Worm (Caenorhabditis elegans) whole organism, L2 larva: Measurements from ENCODE around the gene trpp-9.

Experiments
- C34F6.9 ChIP-seq: fragments of 150-350 bp; optimal IDR thresholded peaks from 2 replicates; lab custom pipeline; 2014; ENCODE audit warnings: missing biosample characterization, missing genetic modification characterization
- F13H6.1 ChIP-seq: sonication (generic microtip); optimal IDR thresholded peaks from 2 replicates; lab custom pipeline; 2016; ENCODE audit warnings: missing genetic modification characterization, missing compliant biosample characterization
- Y55F3AM.14 ChIP-seq: fragments of 200-800 bp; sonication (Bioruptor generic); optimal IDR thresholded peaks from 2 replicates; lab custom pipeline; 2018; ENCODE audit warnings: mild to moderate bottlenecking, missing genetic modification characterization, missing compliant biosample characterization
- ZK546.5 ChIP-seq: sonication (generic microtip); optimal IDR thresholded peaks from 2 replicates; lab custom pipeline; 2017; ENCODE audit warnings: missing biosample characterization, missing genetic modification characterization
- alr-1 ChIP-seq: fragments of 150-350 bp; optimal IDR thresholded peaks from 2 replicates; lab custom pipeline; 2014; ENCODE audit warnings: missing biosample characterization, missing genetic modification characterization
- ama-1 ChIP-seq: fragments of 150-350 bp; optimal IDR thresholded peaks from 2 replicates; lab custom pipeline; 2018; ENCODE audit warnings: inconsistent platforms
- blmp-1 ChIP-seq: sonication (generic microtip); optimal IDR thresholded peaks from 2 replicates; lab custom pipeline; 2017; ENCODE audit warnings: missing genetic modification characterization, mild to moderate bottlenecking, missing compliant biosample characterization, antibody characterized with exemption, moderate library complexity; ENCODE audit not compliant: insufficient read depth
- ceh-16 ChIP-seq: fragments of 150-350 bp; optimal IDR thresholded peaks from 2 replicates; lab custom pipeline; 2014; ENCODE audit warnings: missing biosample characterization, missing genetic modification characterization
- ceh-82 ChIP-seq: fragments of 150-350 bp; optimal IDR thresholded peaks from 2 replicates; lab custom pipeline; 2014; ENCODE audit warnings: missing biosample characterization, missing genetic modification characterization
- crh-2 ChIP-seq: sonication (generic microtip); optimal IDR thresholded peaks from 2 replicates; lab custom pipeline; 2017; ENCODE audit warnings: missing biosample characterization, missing genetic modification characterization
- egl-27 ChIP-seq: sonication (generic microtip); optimal IDR thresholded peaks from 3 replicates; lab custom pipeline; 2017; ENCODE audit warnings: missing biosample characterization, missing genetic modification reagents, missing genetic modification characterization
- elt-1 ChIP-seq: fragments of 150-350 bp; optimal IDR thresholded peaks from 2 replicates; lab custom pipeline; 2014; ENCODE audit warnings: missing biosample characterization, missing genetic modification characterization
- gmeb-1 ChIP-seq: fragments of 150-350 bp; optimal IDR thresholded peaks from 2 replicates; lab custom pipeline; 2014; ENCODE audit warnings: missing biosample characterization, missing genetic modification characterization
- lin-13 ChIP-seq: fragments of 150-350 bp; optimal IDR thresholded peaks from 2 replicates; lab custom pipeline; 2014; ENCODE audit warnings: missing biosample characterization, missing genetic modification reagents, missing genetic modification characterization
- lin-39 ChIP-seq: fragments of 150-350 bp; optimal IDR thresholded peaks from 2 replicates; lab custom pipeline; 2014; ENCODE audit warnings: missing biosample characterization, missing genetic modification reagents, missing genetic modification characterization
- lsy-2 ChIP-seq, 2 experiments: fragments of 150-350 bp in 1 of 2; sonication (generic microtip) in 1 of 2; optimal IDR thresholded peaks; 2 replicates each; lab custom pipeline; 2014 to 2017; ENCODE audit warnings: missing biosample characterization in 2 of 2, missing genetic modification characterization in 2 of 2
- mab-5 ChIP-seq: fragments of 150-350 bp; optimal IDR thresholded peaks from 2 replicates; lab custom pipeline; 2014; ENCODE audit warnings: missing biosample characterization, missing genetic modification characterization
- mbf-1 ChIP-seq: sonication (generic microtip); optimal IDR thresholded peaks from 2 replicates; lab custom pipeline; 2017; ENCODE audit warnings: missing biosample characterization, missing genetic modification characterization
- mdl-1 ChIP-seq, 2 experiments: fragments of 150-350 bp in 1 of 2; sonication (generic microtip) in 1 of 2; optimal IDR thresholded peaks; 2 replicates each; lab custom pipeline; 2017; ENCODE audit warnings: missing biosample characterization in 2 of 2, missing genetic modification characterization in 2 of 2
- nhr-10 ChIP-seq: sonication (generic microtip); optimal IDR thresholded peaks from 2 replicates; lab custom pipeline; 2017; ENCODE audit warnings: missing biosample characterization, missing genetic modification characterization
- nhr-12 ChIP-seq: fragments of 150-350 bp; optimal IDR thresholded peaks from 2 replicates; lab custom pipeline; 2014; ENCODE audit warnings: missing biosample characterization, missing genetic modification characterization
- nhr-129 ChIP-seq: fragments of 150-350 bp; optimal IDR thresholded peaks from 2 replicates; lab custom pipeline; 2014; ENCODE audit warnings: missing biosample characterization, missing genetic modification characterization
- nhr-21 ChIP-seq: fragments of 150-350 bp; optimal IDR thresholded peaks from 2 replicates; lab custom pipeline; 2014; ENCODE audit warnings: missing biosample characterization, missing genetic modification characterization
- nhr-23 ChIP-seq: fragments of 150-350 bp; optimal IDR thresholded peaks from 2 replicates; lab custom pipeline; 2014; ENCODE audit warnings: missing biosample characterization, missing genetic modification reagents, missing genetic modification characterization
- nhr-237 ChIP-seq: fragments of 150-350 bp; optimal IDR thresholded peaks from 2 replicates; lab custom pipeline; 2014; ENCODE audit warnings: missing biosample characterization, missing genetic modification characterization
- nhr-25 ChIP-seq: fragments of 150-350 bp; sonication (generic microtip); optimal IDR thresholded peaks from 3 replicates; lab custom pipeline; 2014; ENCODE audit warnings: missing biosample characterization, missing genetic modification characterization
- nhr-6 ChIP-seq: fragments of 150-350 bp; optimal IDR thresholded peaks from 2 replicates; lab custom pipeline; 2014; ENCODE audit warnings: missing biosample characterization, missing genetic modification characterization
- nhr-77 ChIP-seq: fragments of 150-350 bp; optimal IDR thresholded peaks from 2 replicates; lab custom pipeline; 2014; ENCODE audit warnings: missing biosample characterization, missing genetic modification characterization
- peb-1 ChIP-seq: fragments of 150-350 bp; optimal IDR thresholded peaks from 2 replicates; lab custom pipeline; 2014; ENCODE audit warnings: missing biosample characterization, missing genetic modification characterization
- sem-4 ChIP-seq: fragments of 150-350 bp; optimal IDR thresholded peaks from 2 replicates; lab custom pipeline; 2014; ENCODE audit warnings: missing biosample characterization, missing genetic modification reagents, missing genetic modification characterization
- sma-3 ChIP-seq: sonication (generic microtip); optimal IDR thresholded peaks from 2 replicates; lab custom pipeline; 2016; ENCODE audit warnings: missing genetic modification reagents, missing genetic modification characterization, missing compliant biosample characterization
- sma-9 ChIP-seq, 2 experiments: fragments of 150-350 bp in 1 of 2; sonication (generic microtip) in 1 of 2; optimal IDR thresholded peaks; 2 replicates each; lab custom pipeline; 2014 to 2016; ENCODE audit warnings: missing genetic modification characterization in 2 of 2, mild to moderate bottlenecking in 1 of 2, missing biosample characterization in 1 of 2, missing compliant biosample characterization in 1 of 2, missing genetic modification reagents in 1 of 2, moderate library complexity in 1 of 2
- snpc-4 ChIP-seq: fragments of 150-350 bp; optimal IDR thresholded peaks from 2 replicates; lab custom pipeline; 2014; ENCODE audit warnings: missing biosample characterization, missing genetic modification characterization
- unc-39 ChIP-seq: fragments of 150-350 bp; optimal IDR thresholded peaks from 2 replicates; lab custom pipeline; 2014; ENCODE audit warnings: missing biosample characterization, missing genetic modification characterization
- unc-55 ChIP-seq: fragments of 150-350 bp; sonication (generic microtip); optimal IDR thresholded peaks from 3 replicates; lab custom pipeline; 2014; ENCODE audit warnings: missing biosample characterization, missing genetic modification reagents, missing genetic modification characterization
- unc-62 ChIP-seq: fragments of 150-350 bp; optimal IDR thresholded peaks from 2 replicates; lab custom pipeline; 2014; ENCODE audit warnings: missing biosample characterization, missing genetic modification reagents, missing genetic modification characterization
- zag-1 ChIP-seq: fragments of 150-350 bp; optimal IDR thresholded peaks from 2 replicates; lab custom pipeline; 2014; ENCODE audit warnings: missing biosample characterization, missing genetic modification characterization
- ztf-11 ChIP-seq: sonication (generic microtip); optimal IDR thresholded peaks from 2 replicates; lab custom pipeline; 2017; ENCODE audit warnings: missing biosample characterization, missing genetic modification characterization
- ztf-4 ChIP-seq: fragments of 150-350 bp; optimal IDR thresholded peaks from 2 replicates; lab custom pipeline; 2014; ENCODE audit warnings: missing biosample characterization, missing genetic modification characterization

trpp-9 gene

ce11 chrX:11603234-11604108, 39.7 kb downstream of the trpp-9 start:
- TF ChIP-seq ztf-4 (tag; lab: Kevin White, UChicago), result peak; percentile 91
- peak; percentile 51 for TF ChIP-seq unc-55 (GFP tag; lab: Kevin White, UChicago)
- TF ChIP-seq nhr-21 (tag; lab: Kevin White, UChicago), result peak; percentile 32
- TF ChIP-seq F13H6.1 (tag; lab: Kevin White, UChicago), result peak; percentile 34
- peak; percentile 30 for TF ChIP-seq gmeb-1 (tag; lab: Kevin White, UChicago)
- no peak for TF ChIP-seq peb-1 (tag; lab: Kevin White, UChicago)
- peak; percentile 44 for TF ChIP-seq mbf-1
- TF ChIP-seq nhr-12 (tag; lab: Kevin White, UChicago), result no peak
- TF ChIP-seq crh-2 (tag; lab: Kevin White, UChicago), result peak; percentile 68
- peak; percentile 7 for TF ChIP-seq nhr-10 (tag; lab: Kevin White, UChicago)
- TF ChIP-seq nhr-6 (tag; lab: Kevin White, UChicago), result peak; percentile 69
- peak; percentile 17 for TF ChIP-seq sem-4 (tag; lab: Kevin White, UChicago)
- no peak for TF ChIP-seq elt-1 (tag; lab: Kevin White, UChicago)
- peak; percentile 9 for TF ChIP-seq blmp-1 (tag; lab: Kevin White, UChicago)
- TF ChIP-seq nhr-77, result peak; percentile 4
- TF ChIP-seq sma-3, result peak; percentile 51
- peak; percentile 10 for TF ChIP-seq nhr-129
- TF ChIP-seq unc-39 (tag; lab: Kevin White, UChicago), result no peak
- no peak for TF ChIP-seq sma-9 (GFP tag; optimal IDR thresholded peaks at IDR 0.05; lab: Kevin White, UChicago)
- TF ChIP-seq sma-9 (tag; optimal IDR thresholded peaks at IDR 0.05; lab: Kevin White, UChicago), result no peak
- peak; percentile 47 to 75 for TF ChIP-seq lsy-2 (tag; optimal IDR thresholded peaks at IDR 0.05; lab: Kevin White, UChicago)
- peak; percentile 88 for TF ChIP-seq ama-1 (lab: Kevin White, UChicago)
- no peak for TF ChIP-seq nhr-237 (tag; lab: Kevin White, UChicago)
- peak; percentile 49 for TF ChIP-seq C34F6.9 (tag; lab: Kevin White, UChicago)
- TF ChIP-seq lin-13 (GFP tag; lab: Kevin White, UChicago), result peak; percentile 81
- TF ChIP-seq Y55F3AM.14 (GFP tag; lab: Kevin White, UChicago), result peak; percentile 47
- peak; percentile 44 for TF ChIP-seq zag-1 (tag; lab: Kevin White, UChicago)
- TF ChIP-seq mab-5 (tag; lab: Kevin White, UChicago), result peak; percentile 77
- peak; percentile 77 for TF ChIP-seq nhr-25 (tag; lab: Kevin White, UChicago)
- no peak for TF ChIP-seq alr-1 (tag; lab: Kevin White, UChicago)
- TF ChIP-seq ZK546.5, result no peak

ce11 chrX:11605214-11605765, 41.6 kb downstream of the trpp-9 start, which contains the start of gene ftt-2:
TSS of gene ftt-2 (minus strand) at chrX:11605419.
- TF ChIP-seq lin-39 (tag; lab: Kevin White, UChicago), result no peak
- TF ChIP-seq ama-1 (lab: Kevin White, UChicago), result peak; percentile 89

- TF ChIP-seq unc-39 (tag; lab: Kevin White, UChicago), result no peak
- no peak for TF ChIP-seq nhr-12 (tag; lab: Kevin White, UChicago)
- TF ChIP-seq sem-4 (tag; lab: Kevin White, UChicago), result peak; percentile 84
- TF ChIP-seq mab-5 (tag; lab: Kevin White, UChicago), result peak; percentile 69
- TF ChIP-seq ztf-11 (tag; lab: Kevin White, UChicago), result peak; percentile 75
- TF ChIP-seq elt-1 (tag; lab: Kevin White, UChicago), result no peak
- TF ChIP-seq F13H6.1 (tag; lab: Kevin White, UChicago), result peak; percentile 98
- peak; percentile 21 for TF ChIP-seq unc-62 (GFP tag; lab: Kevin White, UChicago)
- TF ChIP-seq ceh-16 (tag; lab: Kevin White, UChicago), result peak; percentile 74
- TF ChIP-seq nhr-21 (tag; lab: Kevin White, UChicago), result peak; percentile 80
- TF ChIP-seq sma-3, result peak; percentile 98
- TF ChIP-seq ztf-4 (tag; lab: Kevin White, UChicago), result peak; percentile 83
- TF ChIP-seq mdl-1 (tag; optimal IDR thresholded peaks at IDR 0.05; lab: Kevin White, UChicago), result peak; percentile 58 to 78
- peak; percentile 11 for TF ChIP-seq ceh-82
- TF ChIP-seq crh-2 (tag; lab: Kevin White, UChicago), result peak; percentile 69
- TF ChIP-seq egl-27 (tag; lab: Kevin White, UChicago), result peak; percentile 43
- peak; percentile 83 for TF ChIP-seq gmeb-1 (tag; lab: Kevin White, UChicago)
- TF ChIP-seq C34F6.9 (tag; lab: Kevin White, UChicago), result peak; percentile 75
- TF ChIP-seq zag-1 (tag; lab: Kevin White, UChicago), result peak; percentile 44
- peak; percentile 76 for TF ChIP-seq nhr-237 (tag; lab: Kevin White, UChicago)
- no peak for TF ChIP-seq snpc-4 (tag; lab: Kevin White, UChicago)
- peak; percentile 79 for TF ChIP-seq nhr-10 (tag; lab: Kevin White, UChicago)
- peak; percentile 77 for TF ChIP-seq nhr-129
- peak; percentile 76 for TF ChIP-seq sma-9 (GFP tag; optimal IDR thresholded peaks at IDR 0.05; lab: Kevin White, UChicago)
- TF ChIP-seq sma-9 (tag; optimal IDR thresholded peaks at IDR 0.05; lab: Kevin White, UChicago), result no peak
- TF ChIP-seq nhr-6 (tag; lab: Kevin White, UChicago), result peak; percentile 62
- peak; percentile 76 for TF ChIP-seq nhr-77
- TF ChIP-seq unc-55 (GFP tag; lab: Kevin White, UChicago), result peak; percentile 62
- no peak for TF ChIP-seq ama-1 (lab: Kevin White, UChicago)
- TF ChIP-seq peb-1 (tag; lab: Kevin White, UChicago), result no peak
- no peak for TF ChIP-seq mbf-1
- TF ChIP-seq nhr-23 (tag; lab: Kevin White, UChicago), result no peak
- TF ChIP-seq nhr-25 (tag; lab: Kevin White, UChicago), result peak; percentile 97
- TF ChIP-seq lsy-2 (tag; optimal IDR thresholded peaks at IDR 0.05; lab: Kevin White, UChicago), result peak; percentile 79 to 85
These were observed 42.2 kb downstream of the trpp-9 start for ce11 chrX:11605766-11606490.
